Fruit fly (Drosophila melanogaster) whole organism, embryonic: ENCODE results near the gene CG2865.

ENCODE experiments used
- ATbp ChIP-seq: fragments of 200-800 bp; sonication (Bioruptor generic); optimal IDR thresholded peaks from 2 replicates; lab custom pipeline; 2017; ENCODE audit warnings: missing biosample characterization, mild to moderate bottlenecking, missing genetic modification characterization, missing genetic modification reagents
- Abd-B ChIP-seq: fragments of 200-800 bp; sonication (Bioruptor generic); optimal IDR thresholded peaks from 2 replicates; lab custom pipeline; 2018; ENCODE audit warnings: missing biosample characterization, mild to moderate bottlenecking, missing genetic modification characterization, moderate library complexity
- Ada2b ChIP-seq: fragments of 200-800 bp; sonication (Bioruptor generic); IDR thresholded peaks from 2 replicates; pipeline ENCODE4 v1.3.6; 2022; ENCODE audit warnings: missing biosample characterization, missing genetic modification characterization
- Asciz ChIP-seq: fragments of 200-800 bp; sonication (Bioruptor generic); optimal IDR thresholded peaks from 2 replicates; lab custom pipeline; 2017; ENCODE audit warnings: missing biosample characterization, mild to moderate bottlenecking, missing genetic modification characterization, missing genetic modification reagents
- Awh ChIP-seq: fragments of 200-800 bp; sonication (Bioruptor generic); IDR thresholded peaks from 2 replicates; pipeline ENCODE4, ENCODE4 v1.3.6; 2022; ENCODE audit warnings: missing biosample characterization, missing genetic modification characterization
- CG10431 ChIP-seq: fragments of 200-800 bp; sonication (Bioruptor generic); optimal IDR thresholded peaks from 3 replicates; lab custom pipeline; 2018; ENCODE audit warnings: missing biosample characterization, mild to moderate bottlenecking, missing genetic modification characterization
- CG11085 ChIP-seq: fragments of 200-800 bp; sonication (Bioruptor generic); IDR thresholded peaks from 2 replicates; pipeline ENCODE4 v1.3.6; 2022; ENCODE audit warnings: missing biosample characterization, missing genetic modification characterization
- CG11247 ChIP-seq: fragments of 200-800 bp; sonication (Bioruptor generic); IDR thresholded peaks from 2 replicates; pipeline ENCODE4 v1.3.6; 2022; ENCODE audit warnings: missing biosample characterization, missing genetic modification characterization
- CG11398 ChIP-seq: fragments of 200-800 bp; sonication (Bioruptor generic); optimal IDR thresholded peaks from 2 replicates; lab custom pipeline; 2016; ENCODE audit warnings: missing biosample characterization, missing genetic modification characterization
- CG11695 ChIP-seq: fragments of 200-800 bp; sonication (Bioruptor generic); IDR thresholded peaks from 3 replicates; pipeline ENCODE4 v1.3.6; 2022; ENCODE audit warnings: missing biosample characterization, missing genetic modification characterization
- CG12071 ChIP-seq: fragments of 200-800 bp; sonication (Bioruptor generic); optimal IDR thresholded peaks from 3 replicates; lab custom pipeline; 2018; ENCODE audit warnings: missing biosample characterization, mild to moderate bottlenecking, missing genetic modification characterization
- CG12155 ChIP-seq: fragments of 200-800 bp; sonication (Bioruptor generic); optimal IDR thresholded peaks from 3 replicates; lab custom pipeline; 2016; ENCODE audit warnings: missing biosample characterization, missing genetic modification characterization
- CG13624 ChIP-seq: fragments of 200-800 bp; sonication (Bioruptor generic); optimal IDR thresholded peaks from 2 replicates; lab custom pipeline; 2016; ENCODE audit warnings: missing biosample characterization, missing genetic modification characterization
- CG14710 ChIP-seq: fragments of 200-800 bp; sonication (Bioruptor generic); optimal IDR thresholded peaks from 3 replicates; lab custom pipeline; 2019; ENCODE audit warnings: missing biosample characterization, mild to moderate bottlenecking, missing genetic modification characterization, moderate library complexity
- CG15514 ChIP-seq: fragments of 200-800 bp; sonication (Bioruptor generic); optimal IDR thresholded peaks from 3 replicates; lab custom pipeline; 2017; ENCODE audit warnings: missing biosample characterization, missing genetic modification characterization, mild to moderate bottlenecking, moderate library complexity, missing genetic modification reagents
- CG17385 ChIP-seq: fragments of 200-800 bp; sonication (Bioruptor generic); optimal IDR thresholded peaks from 3 replicates; lab custom pipeline; 2018; ENCODE audit warnings: missing biosample characterization, mild to moderate bottlenecking, missing genetic modification characterization
- CG31441 ChIP-seq: fragments of 200-800 bp; sonication (Bioruptor generic); IDR thresholded peaks from 2 replicates; pipeline ENCODE4 v1.3.6; 2022; ENCODE audit warnings: missing biosample characterization, missing genetic modification characterization
- CG3281 ChIP-seq: fragments of 200-800 bp; sonication (Bioruptor generic); optimal IDR thresholded peaks from 3 replicates; lab custom pipeline; 2017; ENCODE audit warnings: missing biosample characterization, mild to moderate bottlenecking, missing genetic modification characterization
- CG34224 ChIP-seq: fragments of 200-800 bp; sonication (Bioruptor generic); IDR thresholded peaks from 3 replicates; pipeline ENCODE4 v1.3.6; 2022; ENCODE audit warnings: missing biosample characterization, missing genetic modification characterization; ENCODE audit not compliant: partially characterized antibody
- CG3726 ChIP-seq: fragments of 200-800 bp; sonication (Bioruptor generic); IDR thresholded peaks from 3 replicates; pipeline ENCODE4, ENCODE4 v1.3.6; 2022; ENCODE audit warnings: missing biosample characterization, missing genetic modification characterization
- CG4404 ChIP-seq: fragments of 200-800 bp; sonication (Bioruptor generic); IDR thresholded peaks from 2 replicates; pipeline ENCODE4 v1.3.6; 2022; ENCODE audit warnings: missing biosample characterization, missing genetic modification characterization
- CG4820 ChIP-seq: fragments of 200-800 bp; sonication (Bioruptor generic); optimal IDR thresholded peaks from 3 replicates; lab custom pipeline; 2016; ENCODE audit warnings: missing biosample characterization, missing genetic modification characterization
- D ChIP-seq, 2 experiments: fragments of 200-800 bp in 1 of 2; fragments of >200 bp in 1 of 2; sonication (Bioruptor generic) in 1 of 2; optimal IDR thresholded peaks; 2 replicates in 1 of 2; 3 replicates in 1 of 2; lab custom pipeline; 2017; ENCODE audit warnings: mild to moderate bottlenecking in 1 of 2, missing biosample characterization in 1 of 2, missing genetic modification characterization in 1 of 2, missing genetic modification reagents in 1 of 2
- D19B ChIP-seq: fragments of 200-800 bp; sonication (Bioruptor generic); optimal IDR thresholded peaks from 2 replicates; lab custom pipeline; 2017; ENCODE audit warnings: missing biosample characterization, mild to moderate bottlenecking, missing genetic modification characterization
- Doc3 ChIP-seq: fragments of 200-800 bp; sonication (Bioruptor generic); IDR thresholded peaks from 3 replicates; pipeline ENCODE4 v1.3.6; 2022; ENCODE audit warnings: missing biosample characterization, missing genetic modification characterization; ENCODE audit not compliant: partially characterized antibody
- Kr ChIP-seq: fragments of 200-800 bp; sonication (Bioruptor generic); optimal IDR thresholded peaks from 2 replicates; lab custom pipeline; 2017; ENCODE audit warnings: missing biosample characterization, mild to moderate bottlenecking, missing genetic modification characterization
- Rfx ChIP-seq: fragments of 200-800 bp; sonication (Bioruptor generic); IDR thresholded peaks from 2 replicates; pipeline ENCODE4 v1.3.6; 2022; ENCODE audit warnings: missing biosample characterization, missing genetic modification characterization
- Stat92E ChIP-seq, 3 experiments: fragments of >200 bp in 2 of 3; fragments of 200-800 bp in 1 of 3; sonication (Bioruptor generic) in 1 of 3; optimal IDR thresholded peaks; 2 replicates each; lab custom pipeline; 2017 to 2019; ENCODE audit warnings: missing biosample characterization in 3 of 3, missing genetic modification characterization in 3 of 3, mild to moderate bottlenecking in 1 of 3, moderate library complexity in 1 of 3
- Usf ChIP-seq: fragments of 200-800 bp; sonication (Bioruptor generic); optimal IDR thresholded peaks from 2 replicates; lab custom pipeline; 2017; ENCODE audit warnings: missing genotype, missing biosample characterization, missing genetic modification characterization
- ab ChIP-seq: fragments of 200-800 bp; sonication (Bioruptor generic); optimal IDR thresholded peaks from 2 replicates; lab custom pipeline; 2016; ENCODE audit warnings: missing biosample characterization, missing genetic modification characterization
- al ChIP-seq: fragments of 200-800 bp; sonication (Bioruptor generic); IDR thresholded peaks from 2 replicates; pipeline ENCODE4 v1.3.6; 2022; ENCODE audit warnings: missing biosample characterization, missing genetic modification characterization
- bowl ChIP-seq: fragments of 200-800 bp; sonication (Bioruptor generic); IDR thresholded peaks from 2 replicates; pipeline ENCODE4 v1.3.6; 2022; ENCODE audit warnings: missing biosample characterization, missing genetic modification characterization
- chn ChIP-seq: fragments of 200-800 bp; sonication (Bioruptor generic); optimal IDR thresholded peaks from 2 replicates; lab custom pipeline; 2016; ENCODE audit warnings: missing biosample characterization, missing genetic modification characterization
- dmrt11E ChIP-seq: fragments of 200-800 bp; sonication (Bioruptor generic); optimal IDR thresholded peaks from 3 replicates; lab custom pipeline; 2018; ENCODE audit warnings: missing biosample characterization, mild to moderate bottlenecking, missing genetic modification characterization, moderate library complexity
- emc ChIP-seq: fragments of 200-800 bp; sonication (Bioruptor generic); optimal IDR thresholded peaks from 2 replicates; lab custom pipeline; 2016; ENCODE audit warnings: missing biosample characterization, missing genetic modification characterization
- lov ChIP-seq, 2 experiments: fragments of 200-800 bp in 1 of 2; fragments of >200 bp in 1 of 2; sonication (Bioruptor generic) in 1 of 2; IDR thresholded peaks in 1 of 2; optimal IDR thresholded peaks in 1 of 2; 2 replicates in 1 of 2; 3 replicates in 1 of 2; pipeline versions ENCODE4 v1.3.6 to Lab custom; 2017 to 2022; ENCODE audit warnings: missing biosample characterization in 1 of 2, missing genetic modification characterization in 1 of 2
- nmo ChIP-seq: fragments of 200-800 bp; sonication (Bioruptor generic); optimal IDR thresholded peaks from 2 replicates; lab custom pipeline; 2018; ENCODE audit warnings: missing biosample characterization, mild to moderate bottlenecking, missing genetic modification characterization, moderate library complexity
- pfk ChIP-seq: fragments of 200-800 bp; sonication (Bioruptor generic); optimal IDR thresholded peaks from 2 replicates; lab custom pipeline; 2018; ENCODE audit warnings: missing biosample characterization, mild to moderate bottlenecking, missing genetic modification characterization, moderate library complexity
- pros ChIP-seq: fragments of 200-800 bp; sonication (Bioruptor generic); optimal IDR thresholded peaks from 3 replicates; lab custom pipeline; 2019; ENCODE audit warnings: missing biosample characterization, mild to moderate bottlenecking, missing genetic modification characterization, moderate library complexity
- repo ChIP-seq: fragments of 200-800 bp; sonication (Bioruptor generic); optimal IDR thresholded peaks from 2 replicates; lab custom pipeline; 2016; ENCODE audit warnings: missing biosample characterization, missing genetic modification characterization
- run ChIP-seq: fragments of 200-800 bp; sonication (Bioruptor generic); optimal IDR thresholded peaks from 3 replicates; lab custom pipeline; 2018; ENCODE audit warnings: missing biosample characterization, mild to moderate bottlenecking, missing genetic modification characterization
- seq ChIP-seq: fragments of 200-800 bp; sonication (Bioruptor generic); IDR thresholded peaks from 2 replicates; pipeline ENCODE4 v1.3.6; 2022; ENCODE audit warnings: missing biosample characterization, missing genetic modification characterization
- sr ChIP-seq: fragments of 200-800 bp; sonication (Bioruptor generic); IDR thresholded peaks from 3 replicates; pipeline ENCODE4 v1.3.6; 2022; ENCODE audit warnings: missing biosample characterization, missing genetic modification characterization
- twi ChIP-seq: fragments of 200-800 bp; optimal IDR thresholded peaks from 2 replicates; lab custom pipeline; 2019; ENCODE audit warnings: missing biosample characterization, mild to moderate bottlenecking, missing genetic modification characterization, moderate library complexity
- vnd ChIP-seq: fragments of 200-800 bp; sonication (Bioruptor generic); IDR thresholded peaks from 3 replicates; pipeline ENCODE4 v1.3.6; 2022; ENCODE audit warnings: missing biosample characterization, missing genetic modification characterization; ENCODE audit not compliant: partially characterized antibody

Gene CG2865

DNA sequence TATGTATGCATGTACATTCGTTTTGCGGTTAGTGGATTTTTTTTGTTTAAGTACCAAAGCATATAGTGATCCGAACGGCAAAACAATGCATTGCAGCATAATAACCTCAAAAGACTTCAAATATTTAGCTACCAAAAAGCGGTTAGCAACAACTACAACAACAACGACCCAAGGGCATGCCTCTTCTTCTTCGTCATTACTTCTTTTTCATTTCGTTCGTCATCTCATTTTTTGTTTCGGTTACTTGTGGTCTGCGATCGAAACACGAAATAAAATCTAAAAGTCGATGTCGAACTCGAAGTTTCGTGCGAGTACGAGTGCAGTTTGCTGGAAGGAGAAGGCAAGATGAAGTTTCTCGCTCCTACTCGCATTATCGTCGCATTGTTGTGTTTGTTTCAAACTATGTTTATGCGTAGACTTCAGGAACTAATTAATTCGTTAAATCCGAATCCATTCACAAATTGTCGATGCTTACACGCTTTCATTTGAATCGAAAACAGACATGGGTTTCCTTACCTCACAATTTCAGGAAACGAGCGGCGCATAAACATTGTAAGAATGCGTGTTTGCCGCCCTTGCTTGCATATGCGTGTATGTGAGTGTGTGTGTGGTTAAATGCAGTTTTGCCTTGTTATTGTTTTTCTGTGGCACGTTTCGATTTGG lies 5.6 kb upstream of the CG2865 start (continued):
- TF ChIP-seq emc (GFP tag; lab: Kevin White, UChicago), result peak; percentile 10
- peak; percentile 67 for TF ChIP-seq ab (GFP tag; lab: Kevin White, UChicago)
- TF ChIP-seq CG17385 (GFP tag; lab: Kevin White, UChicago), result peak; percentile 79
- no peak for TF ChIP-seq CG13624 (GFP tag; lab: Kevin White, UChicago)
- TF ChIP-seq Usf (GFP tag; lab: Kevin White, UChicago), result peak; percentile 53
- peak; percentile 61 for TF ChIP-seq CG4404 (GFP tag; lab: Robert Waterston, UW)
- TF ChIP-seq repo, result peak; percentile 65
- peak; percentile 74 for TF ChIP-seq run (tag; lab: Kevin White, UChicago)

DNA sequence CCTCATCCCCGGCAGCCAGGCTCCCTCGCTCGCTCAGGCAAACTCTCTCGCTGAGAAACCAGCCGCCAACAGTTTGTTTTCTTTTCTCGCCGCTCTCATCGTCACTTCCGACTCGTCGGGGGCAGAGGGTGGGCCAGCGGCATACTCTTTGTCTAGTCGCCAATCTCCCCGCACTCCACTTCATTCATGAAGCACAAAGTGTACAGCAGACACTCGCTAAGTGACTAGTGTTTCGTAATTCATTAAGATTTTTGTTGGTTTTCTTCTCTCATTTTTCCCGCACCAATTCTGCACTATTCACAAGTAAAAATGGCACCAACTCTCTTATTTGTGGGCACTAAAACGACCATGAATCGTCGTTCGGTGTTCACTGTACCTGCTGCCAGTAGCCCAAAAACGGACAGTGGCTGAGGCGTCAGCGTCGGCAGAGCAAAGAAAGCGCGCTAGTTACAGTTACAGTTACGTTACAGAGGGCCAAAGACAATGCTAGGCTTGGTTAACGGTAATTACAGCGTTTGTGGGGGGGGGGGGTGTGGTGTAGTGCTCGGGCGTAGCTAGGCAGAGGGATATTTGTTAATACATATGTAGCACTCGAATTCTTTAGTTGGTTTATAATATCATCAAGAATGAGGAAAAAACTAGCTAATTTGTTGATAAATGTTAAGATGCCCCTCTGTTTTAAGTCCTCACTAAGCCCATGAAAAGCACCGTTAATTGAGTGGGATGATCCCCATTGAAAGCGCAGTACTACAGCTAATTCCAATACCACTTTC lies 4.4 kb upstream of the CG2865 start:
- TF ChIP-seq CG11695 (GFP tag; lab: Robert Waterston, UW) (peak; percentile 97), Kr (peak; percentile 59), pfk (GFP tag; lab: Kevin White, UChicago) (peak; percentile 21), CG14710 (tag; lab: Kevin White, UChicago) (peak; percentile 95), Stat92E (GFP tag; optimal IDR thresholded peaks at IDR 0.05; lab: Kevin White, UChicago) (peak in 1 of 3 experiments; percentile 94), bowl (peak; percentile 96), ATbp (GFP tag; lab: Kevin White, UChicago) (peak; percentile 99), CG34224 (GFP tag; lab: Robert Waterston, UW) (no peak), CG3726 (GFP tag; lab: Robert Waterston, UW) (peak; percentile 97), seq (GFP tag; lab: Robert Waterston, UW) (peak; percentile 99), CG15514 (GFP tag; lab: Kevin White, UChicago) (peak; percentile 94), sr (GFP tag; lab: Robert Waterston, UW) (peak; percentile 92), CG11398 (GFP tag; lab: Kevin White, UChicago) (peak; percentile 98), Doc3 (no peak), Rfx (GFP tag; lab: Robert Waterston, UW) (peak; percentile 99), al (GFP tag; lab: Robert Waterston, UW) (peak; percentile 92), CG4820 (GFP tag; lab: Kevin White, UChicago) (peak; percentile 98), Ada2b (GFP tag; lab: Robert Waterston, UW) (peak; percentile 98), CG31441 (GFP tag; lab: Robert Waterston, UW) (peak; percentile 98), D (optimal IDR thresholded peaks at IDR 0.05; lab: Kevin White, UChicago) (no peak), D (GFP tag; optimal IDR thresholded peaks at IDR 0.05; lab: Kevin White, UChicago) (peak; percentile 98), Asciz (GFP tag; lab: Kevin White, UChicago) (peak; percentile 99), CG17385 (GFP tag; lab: Kevin White, UChicago) (peak; percentile 97), twi (tag; lab: Kevin White, UChicago) (peak; percentile 94), Abd-B (peak; percentile 98), nmo (GFP tag; lab: Kevin White, UChicago) (peak; percentile 98), CG12155 (peak; percentile 97), pros (GFP tag; lab: Kevin White, UChicago) (peak; percentile 60), CG10431 (GFP tag; lab: Kevin White, UChicago) (peak; percentile 95), vnd (no peak), Awh (peak; percentile 99), lov (optimal IDR thresholded peaks at IDR 0.05; lab: Kevin White, UChicago) (no peak), lov (GFP tag; IDR thresholded peaks at IDR 0.05; lab: Robert Waterston, UW) (peak; percentile 98), CG12071 (GFP tag; lab: Kevin White, UChicago) (peak; percentile 99), dmrt11E (tag; lab: Kevin White, UChicago) (peak; percentile 93), chn (GFP tag; lab: Kevin White, UChicago) (peak; percentile 99), CG11247 (GFP tag; lab: Robert Waterston, UW) (peak; percentile 98), CG3281 (GFP tag; lab: Kevin White, UChicago) (peak; percentile 96), CG11085 (GFP tag; lab: Robert Waterston, UW) (peak; percentile 94), D19B (GFP tag; lab: Kevin White, UChicago) (peak; percentile 89)
